Fruit fly (Drosophila melanogaster) whole organism, adult: ENCODE measurements around the gene CG3655.

ENCODE experiments used
- CG11617 ChIP-seq: fragments of 200-800 bp; sonication (Bioruptor generic); optimal IDR thresholded peaks from 2 replicates; lab custom pipeline; 2017; ENCODE audit warnings: mild to moderate bottlenecking, missing biosample characterization, missing genetic modification reagents, missing genetic modification characterization
- CG14711 ChIP-seq: fragments of 200-800 bp; sonication (Bioruptor generic); optimal IDR thresholded peaks from 2 replicates; lab custom pipeline; 2018; ENCODE audit warnings: missing biosample characterization, mild to moderate bottlenecking, missing genetic modification characterization, moderate library complexity
- CG1620 ChIP-seq: fragments of 200-800 bp; sonication (Bioruptor generic); optimal IDR thresholded peaks from 2 replicates; lab custom pipeline; 2016; ENCODE audit warnings: missing biosample characterization, missing genetic modification characterization
- CG33017 ChIP-seq: fragments of 200-800 bp; sonication (Bioruptor generic); optimal IDR thresholded peaks from 2 replicates; lab custom pipeline; 2018; ENCODE audit warnings: missing biosample characterization, mild to moderate bottlenecking, missing genetic modification characterization, moderate library complexity
- CG5204 ChIP-seq: fragments of 200-800 bp; sonication (Bioruptor generic); optimal IDR thresholded peaks from 2 replicates; lab custom pipeline; 2016; ENCODE audit warnings: missing biosample characterization, missing genetic modification characterization
- CG7045 ChIP-seq: fragments of 200-800 bp; sonication (Bioruptor generic); optimal IDR thresholded peaks from 2 replicates; lab custom pipeline; 2017; ENCODE audit warnings: missing biosample characterization, mild to moderate bottlenecking, missing genetic modification characterization
- CG7101 ChIP-seq: fragments of 200-800 bp; sonication (Bioruptor generic); optimal IDR thresholded peaks from 2 replicates; lab custom pipeline; 2018; ENCODE audit warnings: missing biosample characterization, mild to moderate bottlenecking, missing genetic modification characterization, moderate library complexity
- Clk ChIP-seq: fragments of 200-800 bp; sonication (Bioruptor generic); optimal IDR thresholded peaks from 2 replicates; lab custom pipeline; 2017; ENCODE audit warnings: missing biosample characterization, missing genetic modification characterization
- Crg-1 ChIP-seq: fragments of 200-800 bp; sonication (Bioruptor generic); optimal IDR thresholded peaks from 2 replicates; lab custom pipeline; 2016; ENCODE audit warnings: missing biosample characterization, missing genetic modification characterization
- Hr96 ChIP-seq: fragments of 200-800 bp; sonication (Bioruptor generic); optimal IDR thresholded peaks from 2 replicates; lab custom pipeline; 2016; ENCODE audit warnings: missing biosample characterization, missing genetic modification characterization
- Mnt ChIP-seq: fragments of 200-800 bp; sonication (Bioruptor generic); optimal IDR thresholded peaks from 2 replicates; lab custom pipeline; 2016; ENCODE audit warnings: missing biosample characterization, mild to moderate bottlenecking, missing genetic modification characterization
- bab1 ChIP-seq: fragments of 200-800 bp; sonication (Bioruptor generic); optimal IDR thresholded peaks from 3 replicates; lab custom pipeline; 2019; ENCODE audit warnings: missing biosample characterization, mild to moderate bottlenecking, missing genetic modification characterization, moderate library complexity
- cic ChIP-seq: fragments of 200-800 bp; sonication (Bioruptor generic); optimal IDR thresholded peaks from 2 replicates; lab custom pipeline; 2017; ENCODE audit warnings: missing biosample characterization, mild to moderate bottlenecking, missing genetic modification characterization, moderate library complexity
- cnc ChIP-seq, 2 experiments: fragments of >200 bp; optimal IDR thresholded peaks; 2 replicates each; lab custom pipeline; 2017
- kay ChIP-seq: fragments of 200-800 bp; sonication (Bioruptor generic); peaks from one replicate; lab custom pipeline; 2016; ENCODE audit warnings: missing biosample characterization, missing genetic modification characterization, borderline replicate concordance
- ovo ChIP-seq: fragments of 200-800 bp; sonication (Bioruptor generic); optimal IDR thresholded peaks from 2 replicates; lab custom pipeline; 2016; ENCODE audit warnings: missing biosample characterization, missing genetic modification characterization
- pad ChIP-seq: fragments of 200-800 bp; sonication (Bioruptor generic); optimal IDR thresholded peaks from 3 replicates; lab custom pipeline; 2017; ENCODE audit warnings: missing biosample characterization, missing genetic modification characterization, mild to moderate bottlenecking, moderate library complexity, missing genetic modification reagents
- tj ChIP-seq: fragments of 200-800 bp; sonication (Bioruptor generic); optimal IDR thresholded peaks from 3 replicates; lab custom pipeline; 2017; ENCODE audit warnings: missing biosample characterization, mild to moderate bottlenecking, missing genetic modification characterization, moderate library complexity
- toe ChIP-seq: fragments of 200-800 bp; sonication (Bioruptor generic); optimal IDR thresholded peaks from 2 replicates; lab custom pipeline; 2016; ENCODE audit warnings: missing biosample characterization, missing genetic modification characterization

Gene CG3655

DNA sequence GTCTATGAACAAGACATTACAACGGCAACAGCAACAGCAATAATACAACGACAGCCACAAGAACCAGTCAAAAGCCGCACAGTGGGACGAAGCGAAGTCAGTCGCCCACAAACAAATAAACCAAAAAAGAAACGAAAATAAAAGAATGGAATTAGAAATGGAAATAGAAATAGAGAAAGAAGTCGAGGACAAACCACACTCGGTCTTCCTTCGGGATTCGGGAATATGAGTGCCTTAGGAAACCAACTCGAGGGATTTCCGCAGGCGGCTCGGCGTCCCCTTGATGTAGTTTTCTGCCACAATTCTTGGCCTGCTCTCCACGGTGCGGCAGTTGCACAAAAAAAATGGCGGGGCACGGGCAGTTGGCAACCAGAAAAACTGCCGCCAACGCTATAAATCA, 44.3 kb downstream of the CG3655 start:
- TF ChIP-seq CG7101 (tag; lab: Kevin White, UChicago) (no peak), tj (GFP tag; lab: Kevin White, UChicago) (no peak), CG11617 (GFP tag; lab: Kevin White, UChicago) (no peak), CG7045 (no peak), cnc (optimal IDR thresholded peaks at IDR 0.05; lab: Kevin White, UChicago) (no peak), bab1 (GFP tag; lab: Kevin White, UChicago) (no peak), cic (no peak), toe (GFP tag; lab: Kevin White, UChicago) (no peak), kay (GFP tag; lab: Kevin White, UChicago) (no peak), pad (no peak), CG33017 (tag; lab: Kevin White, UChicago) (no peak)

DNA sequence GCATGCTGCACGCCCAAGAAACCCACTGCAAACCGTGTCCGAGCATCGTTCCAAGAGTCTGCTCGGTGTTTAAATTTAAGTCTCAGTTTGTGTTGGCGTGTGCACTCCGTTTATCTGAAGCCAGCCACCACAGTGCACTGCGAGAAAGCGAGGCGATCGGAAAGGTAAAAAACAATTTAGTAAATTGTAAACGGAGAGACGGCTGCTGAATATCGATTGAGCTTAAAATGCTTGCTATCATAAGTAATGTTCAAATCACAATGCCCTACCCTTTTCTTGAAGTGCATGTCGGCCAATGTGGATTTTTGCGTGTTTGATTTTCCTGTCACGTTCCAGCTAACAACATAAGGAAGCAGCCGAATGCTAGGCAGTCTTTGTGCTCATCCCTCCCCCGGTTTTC, 51.6 kb downstream of the CG3655 start:
- no peak for TF ChIP-seq cic
- no peak for TF ChIP-seq Mnt (GFP tag; lab: Kevin White, UChicago)
- TF ChIP-seq toe (GFP tag; lab: Kevin White, UChicago) = no peak

DNA sequence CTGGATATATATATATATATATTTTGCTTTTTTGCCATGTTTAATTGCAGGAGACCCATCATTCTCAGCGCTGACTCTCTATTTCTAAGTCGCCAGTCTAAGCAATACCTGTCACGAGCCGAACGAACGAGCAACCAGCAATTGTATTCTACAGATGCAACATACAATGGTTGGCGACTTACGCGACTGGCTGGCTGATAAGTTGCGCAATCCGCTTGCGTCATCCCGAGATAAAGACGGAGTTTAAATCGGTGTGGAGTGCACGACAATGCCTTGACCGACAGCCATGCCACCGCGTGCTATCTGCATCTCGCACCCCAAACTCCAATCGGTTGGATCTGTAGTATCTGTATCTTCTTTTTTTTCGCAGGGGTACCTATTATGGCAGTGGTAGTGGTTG, 52.3 kb downstream of the CG3655 start:
- TF ChIP-seq ovo (GFP tag; lab: Kevin White, UChicago) (no peak), CG7101 (tag; lab: Kevin White, UChicago) (no peak), pad (no peak), CG1620 (no peak), cnc (optimal IDR thresholded peaks at IDR 0.05; lab: Kevin White, UChicago) (no peak), Clk (GFP tag; lab: Kevin White, UChicago) (no peak), tj (GFP tag; lab: Kevin White, UChicago) (no peak), kay (GFP tag; lab: Kevin White, UChicago) (no peak), Hr96 (GFP tag; lab: Kevin White, UChicago) (no peak), cic (no peak), Crg-1 (GFP tag; lab: Kevin White, UChicago) (no peak)

DNA sequence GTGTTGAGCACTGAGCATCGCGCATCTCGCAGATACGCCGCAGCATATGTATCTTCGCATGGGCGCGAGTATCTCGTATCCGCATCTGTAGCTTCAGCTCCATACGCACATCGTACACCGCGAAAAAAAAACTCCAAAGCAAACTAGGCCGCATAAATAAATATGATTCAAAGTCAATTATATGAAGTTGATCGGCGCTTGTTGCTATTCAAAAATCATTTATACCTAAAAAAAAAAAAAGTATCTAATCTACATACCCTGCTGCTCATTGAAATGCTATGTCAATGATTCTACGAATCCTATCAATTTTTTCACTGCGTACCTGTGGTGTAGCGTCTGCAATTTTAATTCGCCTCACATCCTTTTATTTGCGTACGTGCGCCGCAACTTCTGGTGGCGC, 54.0 kb downstream of the CG3655 start:
- TF ChIP-seq CG14711 (tag; lab: Kevin White, UChicago) (no peak), Mnt (GFP tag; lab: Kevin White, UChicago) (no peak), cic (no peak), Clk (GFP tag; lab: Kevin White, UChicago) (no peak), CG33017 (tag; lab: Kevin White, UChicago) (no peak), tj (GFP tag; lab: Kevin White, UChicago) (no peak), bab1 (GFP tag; lab: Kevin White, UChicago) (no peak), CG7101 (tag; lab: Kevin White, UChicago) (no peak), Hr96 (GFP tag; lab: Kevin White, UChicago) (no peak), pad (no peak), ovo (GFP tag; lab: Kevin White, UChicago) (no peak), CG5204 (GFP tag; lab: Kevin White, UChicago) (no peak), Crg-1 (GFP tag; lab: Kevin White, UChicago) (no peak), cnc (optimal IDR thresholded peaks at IDR 0.05; lab: Kevin White, UChicago) (no peak), toe (GFP tag; lab: Kevin White, UChicago) (no peak)

DNA sequence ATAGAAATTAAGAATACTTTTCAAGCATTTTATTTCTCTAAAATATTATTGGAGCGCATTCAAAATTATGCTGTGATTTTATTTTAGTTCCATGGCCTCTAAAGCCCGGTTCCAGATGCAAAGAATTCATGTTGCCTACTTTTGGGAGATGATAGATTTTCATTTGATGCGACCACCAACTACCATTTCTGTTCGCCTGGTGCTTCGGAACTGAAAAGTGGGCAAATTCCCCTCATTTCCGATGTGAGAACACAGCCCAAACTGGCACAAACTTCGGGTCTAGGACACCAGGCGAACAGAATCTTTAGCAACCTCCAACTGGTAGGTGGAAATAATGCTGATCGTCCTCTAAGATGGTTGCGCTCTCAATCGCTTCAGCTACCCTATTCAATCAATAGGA, 71.6 kb downstream of the CG3655 start:
- no peak for TF ChIP-seq cic
- TF ChIP-seq kay (GFP tag; lab: Kevin White, UChicago) = peak; percentile 4
- no peak for TF ChIP-seq Clk (GFP tag; lab: Kevin White, UChicago)
- TF ChIP-seq cnc (optimal IDR thresholded peaks at IDR 0.05; lab: Kevin White, UChicago) = no peak
- no peak for TF ChIP-seq tj (GFP tag; lab: Kevin White, UChicago)
- no peak for TF ChIP-seq Crg-1 (GFP tag; lab: Kevin White, UChicago)

DNA sequence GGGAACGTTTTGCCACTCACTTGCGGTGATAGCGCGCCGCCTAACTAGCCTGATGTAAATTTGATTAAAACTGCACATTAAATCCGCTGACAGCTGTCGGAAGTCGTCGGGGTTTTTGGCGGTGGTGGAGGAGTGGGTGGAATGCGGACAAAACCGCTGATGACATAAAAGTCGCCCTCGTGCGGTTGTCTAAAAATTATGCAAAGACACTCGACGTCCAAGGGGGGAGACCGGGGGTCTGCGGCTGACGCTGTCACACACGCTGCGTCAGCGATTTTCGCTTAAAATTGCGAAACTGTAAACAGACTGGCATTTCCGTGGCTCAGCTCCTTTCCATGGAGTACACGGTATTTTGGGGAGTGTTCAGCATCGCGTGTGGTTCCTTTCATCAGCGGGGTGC, 78.4 kb downstream of the CG3655 start:
- TF ChIP-seq CG33017 (tag; lab: Kevin White, UChicago) (no peak), tj (GFP tag; lab: Kevin White, UChicago) (peak; percentile 92)

DNA sequence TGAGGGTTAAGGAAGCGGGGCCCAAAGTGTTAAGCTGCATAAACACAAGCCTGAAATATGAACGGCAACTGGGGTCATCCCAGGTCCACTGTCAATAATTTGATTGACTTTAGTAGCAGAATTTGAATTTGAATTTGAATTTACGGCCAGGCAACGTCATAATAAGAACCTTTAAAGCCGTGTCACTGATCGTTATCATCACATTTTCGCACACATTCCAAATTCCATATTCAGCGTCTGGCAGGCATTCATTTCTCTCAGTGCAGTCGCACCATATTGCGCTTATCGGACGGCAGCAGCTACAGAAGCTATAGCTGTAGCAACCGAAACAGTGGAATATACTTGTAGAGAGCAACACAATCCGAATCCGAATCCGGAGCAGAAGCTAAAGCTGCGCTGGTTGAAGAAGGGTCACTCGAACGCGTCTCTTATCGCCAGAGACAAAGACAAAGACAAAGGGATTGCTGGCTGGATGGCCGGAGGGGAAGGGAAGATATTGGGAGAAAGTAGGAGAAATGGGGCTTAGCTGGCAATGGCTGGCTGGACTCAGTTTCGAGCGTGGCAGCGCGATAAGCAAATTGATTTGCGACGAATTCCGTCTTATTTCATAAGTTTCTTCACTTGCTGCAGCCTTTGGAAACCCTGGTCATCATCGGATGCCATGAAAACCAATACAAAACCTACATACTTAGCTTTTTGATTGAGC, 81.9 kb downstream of the CG3655 start:
- TF ChIP-seq kay (GFP tag; lab: Kevin White, UChicago) = no peak
- TF ChIP-seq CG33017 (tag; lab: Kevin White, UChicago) = peak; percentile 25
- TF ChIP-seq CG11617 (GFP tag; lab: Kevin White, UChicago) = peak; percentile 23
- peak; percentile 13 for TF ChIP-seq tj (GFP tag; lab: Kevin White, UChicago)
- TF ChIP-seq Clk (GFP tag; lab: Kevin White, UChicago) = no peak
- peak; percentile 37 for TF ChIP-seq CG7101 (tag; lab: Kevin White, UChicago)
- peak; percentile 0 for TF ChIP-seq CG14711 (tag; lab: Kevin White, UChicago)

DNA sequence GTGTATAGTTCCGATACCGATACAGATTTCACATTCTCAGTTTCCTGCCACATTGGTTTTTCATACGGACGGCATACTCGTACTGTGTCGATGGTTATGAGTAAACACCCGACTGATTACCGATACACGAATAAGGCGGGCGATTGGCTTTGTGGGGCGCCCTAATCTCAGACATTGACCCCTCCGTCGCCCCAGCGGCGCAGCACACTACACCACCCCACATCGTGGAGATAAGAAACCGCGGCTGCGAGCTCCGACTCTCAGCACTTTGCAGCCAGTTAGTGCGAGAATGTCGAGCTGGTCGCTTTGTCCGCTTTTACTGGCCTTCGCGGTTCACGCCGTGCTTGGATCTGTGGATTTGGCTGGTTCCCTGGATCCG, 83.5 kb downstream of the CG3655 start, which contains the start of gene CG14629:
CG14629 (plus strand) TSS at position 275 of the 379 bp plus-strand sequence.
- TF ChIP-seq cic = peak; percentile 40
- no peak for TF ChIP-seq Hr96 (GFP tag; lab: Kevin White, UChicago)
- peak; percentile 14 for TF ChIP-seq CG7101 (tag; lab: Kevin White, UChicago)
- TF ChIP-seq Mnt (GFP tag; lab: Kevin White, UChicago) = peak; percentile 29
